Worm (Caenorhabditis elegans): ENCODE measurements around the gene Y39G8B.13.

Gene Y39G8B.13

DNA sequence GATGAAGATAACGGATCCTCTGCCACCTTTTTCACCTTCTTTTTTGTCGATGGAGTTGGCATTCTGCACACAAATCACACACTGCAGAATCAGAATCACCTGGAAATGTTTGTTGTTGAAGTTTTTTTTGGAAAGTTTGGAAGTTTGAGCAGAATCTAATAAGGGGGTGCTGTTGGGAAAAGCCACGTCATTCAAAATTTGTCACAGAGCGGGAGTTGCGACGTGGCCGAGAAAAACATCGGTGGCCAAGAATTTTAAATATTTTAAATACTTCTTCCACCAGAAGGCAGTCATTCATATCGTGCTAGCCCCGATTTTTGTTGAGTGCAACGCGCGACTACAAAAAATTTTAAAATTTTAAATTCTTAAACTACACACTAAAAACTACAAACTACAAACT, 20.5 kb downstream of the Y39G8B.13 start, which contains the start of gene rpi-1:
Gene rpi-1 (minus strand): TSS at position 101 of the 400 bp plus-strand sequence.
- TF ChIP-seq F37D6.2 (tag; optimal IDR thresholded peaks at IDR 0.05) (no peak), fkh-10 (GFP tag; optimal IDR thresholded peaks at IDR 0.05) (no peak), snpc-1.2 (GFP tag; IDR thresholded peaks at IDR 0.05) (no peak), dpl-1 (GFP tag; optimal IDR thresholded peaks at IDR 0.05) (no peak), dmd-9 (GFP tag; IDR thresholded peaks at IDR 0.05) (no peak), F44E2.7 (GFP tag; IDR thresholded peaks at IDR 0.05) (no peak), F49E8.2 (tag; optimal IDR thresholded peaks at IDR 0.05; ENCODE audit: borderline replicate concordance) (no peak), mxl-2 (GFP tag; conservative IDR thresholded peaks at IDR 0.05) (no peak), nhr-11 (tag; optimal IDR thresholded peaks at IDR 0.05) (no peak), madf-9 (GFP tag; conservative IDR thresholded peaks at IDR 0.05) (no peak), lin-39 (tag; optimal IDR thresholded peaks at IDR 0.05) (no peak), lir-3 (tag; optimal IDR thresholded peaks at IDR 0.05) (no peak), unc-130 (GFP tag; optimal IDR thresholded peaks at IDR 0.05) (no peak), mdt-29 (GFP tag; IDR thresholded peaks at IDR 0.05) (no peak), php-3 (GFP tag; IDR thresholded peaks at IDR 0.05) (no peak), tra-1 (GFP tag; IDR thresholded peaks at IDR 0.05) (no peak), ztf-7 (tag; optimal IDR thresholded peaks at IDR 0.05) (no peak), hlh-11 (tag; optimal IDR thresholded peaks at IDR 0.05) (no peak)

DNA sequence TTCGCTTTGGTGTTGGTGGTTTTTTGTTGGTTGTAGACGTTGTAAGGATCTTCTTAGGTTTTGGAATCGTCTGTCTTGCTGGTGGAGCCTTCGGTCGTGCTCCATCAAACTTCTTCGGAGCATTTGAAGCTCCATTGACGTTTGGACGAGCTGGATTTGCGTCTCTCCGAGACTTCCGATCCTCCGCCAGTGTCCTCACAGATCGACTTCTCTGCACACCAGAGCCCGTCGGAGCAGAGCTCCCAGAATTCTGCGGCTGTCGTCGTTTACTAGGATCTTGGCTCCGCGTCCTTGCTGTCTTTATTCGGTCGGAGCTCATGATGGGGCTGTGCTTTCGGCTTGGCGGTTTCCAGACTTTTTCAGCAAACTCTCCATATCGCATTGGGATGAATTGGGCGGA, 21.3 kb downstream of the Y39G8B.13 start:
- TF ChIP-seq set-16 (GFP tag; IDR thresholded peaks at IDR 0.05) (peak; percentile 54; the same call in 1 of the 2 replicates), gei-8 (GFP tag; optimal IDR thresholded peaks at IDR 0.05) (no peak)

ce11 chrII:13958359-13958758, 24.5 kb downstream of the Y39G8B.13 start:
- peak; percentile 76; the same call in 1 of the 2 replicates for TF ChIP-seq dmd-6 (GFP tag; IDR thresholded peaks at IDR 0.05)
- TF ChIP-seq daf-16 (GFP tag; optimal IDR thresholded peaks at IDR 0.05): no peak
- peak; percentile 18 for TF ChIP-seq daf-16 (tag; optimal IDR thresholded peaks at IDR 0.05)
- TF ChIP-seq F37D6.2 (tag; optimal IDR thresholded peaks at IDR 0.05): no peak
- TF ChIP-seq nhr-102 (tag; optimal IDR thresholded peaks at IDR 0.05): peak; percentile 14
- TF ChIP-seq hlh-11 (tag; optimal IDR thresholded peaks at IDR 0.05): peak; percentile 6
- 0 out of 2 replicates have a peak, but pooled peaks have one; percentile 33 for TF ChIP-seq lin-38 (GFP tag; IDR thresholded peaks at IDR 0.05)
- no peak for TF ChIP-seq madf-5 (GFP tag; IDR thresholded peaks at IDR 0.05)
- TF ChIP-seq dve-1 (tag; optimal IDR thresholded peaks at IDR 0.05; ENCODE audit: insufficient read depth): peak; percentile 42
- TF ChIP-seq lsy-2 (tag; optimal IDR thresholded peaks at IDR 0.05): peak in 1 of 2 experiments; percentile 19

DNA sequence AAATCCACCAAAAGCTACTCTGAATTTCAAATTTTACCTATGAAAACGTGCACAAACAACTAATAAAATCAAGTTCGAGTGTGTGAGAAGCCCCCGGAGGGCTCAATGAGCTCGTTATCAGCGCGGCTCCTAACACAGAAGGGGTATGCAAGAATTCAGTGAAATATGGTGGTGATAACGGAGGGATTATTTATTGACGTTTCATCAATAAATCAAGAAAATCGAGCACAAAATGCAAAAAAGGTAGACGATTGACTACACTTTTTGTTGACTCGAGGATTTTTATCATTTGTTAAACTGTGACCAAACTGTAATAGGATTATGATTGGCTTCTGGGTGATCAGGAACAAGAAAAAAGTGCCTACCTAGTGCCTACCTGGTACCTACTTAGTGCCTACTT, 25.4 kb downstream of the Y39G8B.13 start, which contains the start of gene zip-3:
Gene zip-3 (minus strand): TSS at position 21 of the 400 bp plus-strand sequence.
- TF ChIP-seq daf-8 (GFP tag; IDR thresholded peaks at IDR 0.05) (no peak), lin-38 (GFP tag; IDR thresholded peaks at IDR 0.05) (no peak), nhr-237 (tag; optimal IDR thresholded peaks at IDR 0.05) (no peak), fos-1 (tag; optimal IDR thresholded peaks at IDR 0.05) (no peak), pqm-1 (tag; optimal IDR thresholded peaks at IDR 0.05) (peak; percentile 44), Y75B8A.6 (GFP tag; IDR thresholded peaks at IDR 0.05) (no peak), Y48G9A.11 (GFP tag; IDR thresholded peaks at IDR 0.05) (no peak), jun-1 (tag; optimal IDR thresholded peaks at IDR 0.05) (no peak), egl-27 (tag; optimal IDR thresholded peaks at IDR 0.05) (no peak), gei-8 (GFP tag; optimal IDR thresholded peaks at IDR 0.05) (peak; percentile 21), dpl-1 (GFP tag; optimal IDR thresholded peaks at IDR 0.05) (no peak), ceh-82 (tag; optimal IDR thresholded peaks at IDR 0.05) (no peak), nhr-102 (tag; optimal IDR thresholded peaks at IDR 0.05) (no peak), ama-1 (optimal IDR thresholded peaks at IDR 0.05) (no peak), dmd-9 (GFP tag; IDR thresholded peaks at IDR 0.05) (no peak), mdt-29 (GFP tag; IDR thresholded peaks at IDR 0.05) (no peak), mdl-1 (tag; optimal IDR thresholded peaks at IDR 0.05) (no peak), madf-5 (GFP tag; IDR thresholded peaks at IDR 0.05) (no peak), mes-2 (tag; optimal IDR thresholded peaks at IDR 0.05; ENCODE audit: poor library complexity, severe bottlenecking) (no peak), hmg-1.1 (GFP tag; IDR thresholded peaks at IDR 0.05) (no peak), fkh-10 (GFP tag; optimal IDR thresholded peaks at IDR 0.05) (no peak), nhr-11 (tag; optimal IDR thresholded peaks at IDR 0.05) (no peak), nhr-28 (tag; optimal IDR thresholded peaks at IDR 0.05) (peak; percentile 65), nhr-6 (tag; optimal IDR thresholded peaks at IDR 0.05) (no peak), zip-11 (GFP tag; IDR thresholded peaks at IDR 0.05) (no peak), tra-1 (GFP tag; IDR thresholded peaks at IDR 0.05) (peak; percentile 67), F26F4.8 (GFP tag; conservative IDR thresholded peaks at IDR 0.05) (no peak), mep-1 (tag; optimal IDR thresholded peaks at IDR 0.05) (no peak)
